Worm (Caenorhabditis elegans) whole organism, young adult: ENCODE data around the gene srx-46.

Source experiments
- B0019.2 ChIP-seq: fragments of 200-800 bp; sonication (Bioruptor generic); conservative IDR thresholded peaks from 2 replicates; pipeline ENCODE4 v1.3.6; 2022; ENCODE audit warnings: missing genetic modification reagents, missing genetic modification characterization, missing compliant biosample characterization
- B0035.1 ChIP-seq: sonication (generic microtip); optimal IDR thresholded peaks from 2 replicates; lab custom pipeline; 2016; ENCODE audit warnings: missing genetic modification characterization, mild to moderate bottlenecking, missing compliant biosample characterization, missing genotype, missing genetic modification reagents
- B0336.3 ChIP-seq: fragments of 200-800 bp; sonication (Bioruptor generic); IDR thresholded peaks from 2 replicates; pipeline ENCODE4 v1.3.6; 2022; ENCODE audit warnings: missing genetic modification characterization, missing compliant biosample characterization
- F22D6.2 ChIP-seq: sonication (generic microtip); optimal IDR thresholded peaks from 2 replicates; lab custom pipeline; 2016; ENCODE audit warnings: mild to moderate bottlenecking, missing genetic modification characterization, missing compliant biosample characterization
- F23B12.7 ChIP-seq: sonication (generic microtip); optimal IDR thresholded peaks from 2 replicates; lab custom pipeline; 2017; ENCODE audit warnings: missing genetic modification characterization, mild to moderate bottlenecking, missing compliant biosample characterization, antibody characterized with exemption, moderate library complexity; ENCODE audit not compliant: insufficient read depth
- F49E8.2 ChIP-seq: sonication (generic microtip); optimal IDR thresholded peaks from 3 replicates; lab custom pipeline; 2017; ENCODE audit warnings: missing genetic modification characterization, mild to moderate bottlenecking, missing compliant biosample characterization, antibody characterized with exemption, moderate library complexity; ENCODE audit not compliant: insufficient read depth
- F52B5.7 ChIP-seq: sonication (generic microtip); optimal IDR thresholded peaks from 2 replicates; lab custom pipeline; 2016; ENCODE audit warnings: mild to moderate bottlenecking, missing genetic modification characterization, missing compliant biosample characterization
- F57A8.1 ChIP-seq: fragments of 200-800 bp; sonication (Bioruptor generic); optimal IDR thresholded peaks from 2 replicates; lab custom pipeline; 2018; ENCODE audit warnings: mild to moderate bottlenecking, missing genetic modification characterization, moderate library complexity, missing compliant biosample characterization
- F57C9.4 ChIP-seq: sonication (generic microtip); optimal IDR thresholded peaks from 2 replicates; lab custom pipeline; 2017; ENCODE audit warnings: mild to moderate bottlenecking, missing genetic modification characterization, missing compliant biosample characterization
- K11D2.4 ChIP-seq: fragments of 200-800 bp; sonication (Bioruptor generic); IDR thresholded peaks from 2 replicates; pipeline ENCODE4 v1.3.6; 2022; ENCODE audit warnings: missing genetic modification reagents, missing genetic modification characterization, missing compliant biosample characterization
- K12H6.12 ChIP-seq: fragments of 200-800 bp; sonication (Bioruptor generic); optimal IDR thresholded peaks from 2 replicates; lab custom pipeline; 2018; ENCODE audit warnings: mild to moderate bottlenecking, missing genetic modification characterization, missing compliant biosample characterization
- T26A5.8 ChIP-seq: sonication (generic microtip); optimal IDR thresholded peaks from 2 replicates; lab custom pipeline; 2016; ENCODE audit warnings: missing genetic modification characterization, missing compliant biosample characterization
- Y53G8AR.9 ChIP-seq: fragments of 200-800 bp; sonication (Bioruptor generic); conservative IDR thresholded peaks from 2 replicates; pipeline ENCODE4 v1.3.6; 2022; ENCODE audit warnings: missing genetic modification reagents, missing genetic modification characterization, missing compliant biosample characterization
- Y67H2A.10 ChIP-seq: fragments of 200-800 bp; sonication (Bioruptor generic); conservative IDR thresholded peaks from 2 replicates; pipeline ENCODE4 v1.3.6; 2022; ENCODE audit warnings: missing genetic modification reagents, missing genetic modification characterization, missing compliant biosample characterization
- Y79H2A.3 ChIP-seq: fragments of 200-800 bp; sonication (Bioruptor generic); conservative IDR thresholded peaks from 2 replicates; pipeline ENCODE4 v1.3.6; 2022; ENCODE audit warnings: missing genetic modification reagents, missing genetic modification characterization, missing compliant biosample characterization
- Y95B8A.8 ChIP-seq: fragments of 200-800 bp; sonication (Bioruptor generic); IDR thresholded peaks from 2 replicates; pipeline ENCODE4 v1.3.6; 2022; ENCODE audit warnings: missing genetic modification reagents, missing genetic modification characterization, missing compliant biosample characterization
- ZK185.1 ChIP-seq: sonication (generic microtip); optimal IDR thresholded peaks from 2 replicates; lab custom pipeline; 2016; ENCODE audit warnings: mild to moderate bottlenecking, missing genetic modification characterization, missing compliant biosample characterization; ENCODE audit not compliant: poor library complexity, severe bottlenecking
- akir-1 ChIP-seq: fragments of 200-800 bp; sonication (Bioruptor generic); optimal IDR thresholded peaks from 2 replicates; lab custom pipeline; 2018; ENCODE audit warnings: mild to moderate bottlenecking, missing genetic modification characterization, moderate library complexity, missing compliant biosample characterization
- ama-1 ChIP-seq, 3 experiments: fragments of 150-350 bp in 1 of 3; sonication (generic microtip) in 2 of 3; optimal IDR thresholded peaks; 2 replicates each; lab custom pipeline; 2014 to 2018; ENCODE audit warnings: missing biosample characterization in 2 of 3, missing genetic modification characterization in 2 of 3, missing genetic modification reagents in 2 of 3
- aptf-2 ChIP-seq: fragments of 200-800 bp; sonication (Bioruptor generic); conservative IDR thresholded peaks from 2 replicates; pipeline ENCODE4 v1.3.6; 2022; ENCODE audit warnings: missing genetic modification reagents, missing genetic modification characterization, missing compliant biosample characterization
- cebp-1 ChIP-seq, 2 experiments: fragments of 200-800 bp in 1 of 2; sonication (Bioruptor generic) in 1 of 2; sonication (generic microtip) in 1 of 2; IDR thresholded peaks in 1 of 2; optimal IDR thresholded peaks in 1 of 2; 2 replicates each; pipeline versions ENCODE4 v1.3.6 to Lab custom; 2017 to 2022; ENCODE audit warnings: missing compliant biosample characterization in 2 of 2, missing genetic modification characterization in 2 of 2, mild to moderate bottlenecking in 1 of 2, missing genetic modification reagents in 1 of 2, moderate library complexity in 1 of 2
- cebp-2 ChIP-seq: fragments of 200-800 bp; sonication (Bioruptor generic); IDR thresholded peaks from 2 replicates; pipeline ENCODE4 v1.3.6; 2022; ENCODE audit warnings: missing genetic modification characterization, missing compliant biosample characterization
- ceh-58 ChIP-seq: fragments of 200-800 bp; sonication (Bioruptor generic); IDR thresholded peaks from 2 replicates; pipeline ENCODE4 v1.3.6; 2022; ENCODE audit warnings: missing genetic modification characterization, missing compliant biosample characterization
- ceh-91 ChIP-seq: fragments of 200-800 bp; sonication (Bioruptor generic); IDR thresholded peaks from 2 replicates; pipeline ENCODE4 v1.3.6; 2022; ENCODE audit warnings: missing genetic modification reagents, missing genetic modification characterization, missing compliant biosample characterization
- chd-7 ChIP-seq: sonication (generic microtip); optimal IDR thresholded peaks from 2 replicates; lab custom pipeline; 2016; ENCODE audit warnings: mild to moderate bottlenecking, missing genetic modification characterization, moderate library complexity, missing compliant biosample characterization
- dpff-1 ChIP-seq: sonication (generic microtip); optimal IDR thresholded peaks from 2 replicates; lab custom pipeline; 2017; ENCODE audit warnings: mild to moderate bottlenecking, missing genetic modification characterization, missing compliant biosample characterization
- dpl-1 ChIP-seq: fragments of 150-350 bp; optimal IDR thresholded peaks from 2 replicates; lab custom pipeline; 2014; ENCODE audit warnings: missing biosample characterization, missing genetic modification reagents, missing genetic modification characterization
- hlh-12 ChIP-seq: sonication (generic microtip); optimal IDR thresholded peaks from 2 replicates; lab custom pipeline; 2016; ENCODE audit warnings: missing genetic modification characterization, missing compliant biosample characterization
- hmg-1.2 ChIP-seq: fragments of 200-800 bp; sonication (Bioruptor generic); IDR thresholded peaks from 2 replicates; pipeline ENCODE4 v1.3.6; 2022; ENCODE audit warnings: missing genetic modification reagents, missing genetic modification characterization, missing compliant biosample characterization
- hmg-20 ChIP-seq: fragments of 200-800 bp; sonication (Bioruptor generic); IDR thresholded peaks from 2 replicates; pipeline ENCODE4 v1.3.6; 2022; ENCODE audit warnings: missing genetic modification reagents, missing genetic modification characterization, missing compliant biosample characterization
- hrde-1 ChIP-seq: sonication (generic microtip); optimal IDR thresholded peaks from 2 replicates; lab custom pipeline; 2016; ENCODE audit warnings: missing genetic modification characterization, mild to moderate bottlenecking, missing compliant biosample characterization, moderate library complexity, missing genotype, missing genetic modification reagents, borderline replicate concordance
- lsl-1 ChIP-seq: fragments of 200-800 bp; sonication (Bioruptor generic); optimal IDR thresholded peaks from 2 replicates; lab custom pipeline; 2018; ENCODE audit warnings: mild to moderate bottlenecking, missing genetic modification characterization, moderate library complexity, missing compliant biosample characterization
- madf-10 ChIP-seq: sonication (generic microtip); optimal IDR thresholded peaks from 2 replicates; lab custom pipeline; 2016; ENCODE audit warnings: mild to moderate bottlenecking, missing genetic modification characterization, missing compliant biosample characterization
- mel-28 ChIP-seq: sonication (generic microtip); optimal IDR thresholded peaks from 2 replicates; lab custom pipeline; 2016; ENCODE audit warnings: borderline replicate concordance, mild to moderate bottlenecking, missing genetic modification characterization, missing compliant biosample characterization
- mxl-1 ChIP-seq: sonication (generic microtip); optimal IDR thresholded peaks from 2 replicates; lab custom pipeline; 2016; ENCODE audit warnings: missing genetic modification characterization, missing compliant biosample characterization
- nfya-1 ChIP-seq: sonication (generic microtip); optimal IDR thresholded peaks from 2 replicates; lab custom pipeline; 2017; ENCODE audit warnings: antibody characterized with exemption, missing compliant biosample characterization, missing genetic modification characterization, borderline replicate concordance; ENCODE audit not compliant: insufficient read depth
- nhr-120 ChIP-seq: fragments of 200-800 bp; sonication (Bioruptor generic); IDR thresholded peaks from 2 replicates; pipeline ENCODE4 v1.3.6; 2022; ENCODE audit warnings: missing genetic modification characterization, missing compliant biosample characterization
- nhr-179 ChIP-seq: sonication (generic microtip); optimal IDR thresholded peaks from 2 replicates; lab custom pipeline; 2016; ENCODE audit warnings: mild to moderate bottlenecking, missing genetic modification characterization, missing compliant biosample characterization
- nhr-27 ChIP-seq: fragments of 200-800 bp; sonication (Bioruptor generic); optimal IDR thresholded peaks from 2 replicates; lab custom pipeline; 2018; ENCODE audit warnings: mild to moderate bottlenecking, missing genetic modification characterization, moderate library complexity, missing compliant biosample characterization
- nhr-80 ChIP-seq: sonication (generic microtip); optimal IDR thresholded peaks from 2 replicates; lab custom pipeline; 2016; ENCODE audit warnings: missing genetic modification characterization, missing compliant biosample characterization
- pbrm-1 ChIP-seq: fragments of 200-800 bp; sonication (Bioruptor generic); IDR thresholded peaks from 2 replicates; pipeline ENCODE4 v1.3.6; 2022; ENCODE audit warnings: missing genetic modification reagents, missing genetic modification characterization, missing compliant biosample characterization
- snpc-1.3 ChIP-seq: sonication (generic microtip); optimal IDR thresholded peaks from 2 replicates; lab custom pipeline; 2017; ENCODE audit warnings: missing genetic modification characterization, mild to moderate bottlenecking, missing compliant biosample characterization, antibody characterized with exemption, moderate library complexity, missing genotype, missing genetic modification reagents; ENCODE audit not compliant: insufficient read depth
- somi-1 ChIP-seq: fragments of 200-800 bp; sonication (Bioruptor generic); optimal IDR thresholded peaks from 2 replicates; lab custom pipeline; 2018; ENCODE audit warnings: mild to moderate bottlenecking, missing genetic modification characterization, missing compliant biosample characterization
- unc-62 ChIP-seq: fragments of 150-350 bp; optimal IDR thresholded peaks from 2 replicates; lab custom pipeline; 2014; ENCODE audit warnings: missing biosample characterization, missing genetic modification reagents, missing genetic modification characterization
- ztf-25 ChIP-seq: fragments of 200-800 bp; sonication (Bioruptor generic); IDR thresholded peaks from 2 replicates; pipeline ENCODE4 v1.3.6; 2022; ENCODE audit warnings: missing genetic modification reagents, missing genetic modification characterization, missing compliant biosample characterization
- ztf-26 ChIP-seq: sonication (generic microtip); optimal IDR thresholded peaks from 2 replicates; lab custom pipeline; 2017; ENCODE audit warnings: missing genetic modification characterization, missing compliant biosample characterization
- ztf-28 ChIP-seq: fragments of 200-800 bp; sonication (Bioruptor generic); IDR thresholded peaks from 2 replicates; pipeline ENCODE4 v1.3.6; 2022; ENCODE audit warnings: missing genetic modification reagents, missing genetic modification characterization, missing compliant biosample characterization

srx-46 gene

DNA sequence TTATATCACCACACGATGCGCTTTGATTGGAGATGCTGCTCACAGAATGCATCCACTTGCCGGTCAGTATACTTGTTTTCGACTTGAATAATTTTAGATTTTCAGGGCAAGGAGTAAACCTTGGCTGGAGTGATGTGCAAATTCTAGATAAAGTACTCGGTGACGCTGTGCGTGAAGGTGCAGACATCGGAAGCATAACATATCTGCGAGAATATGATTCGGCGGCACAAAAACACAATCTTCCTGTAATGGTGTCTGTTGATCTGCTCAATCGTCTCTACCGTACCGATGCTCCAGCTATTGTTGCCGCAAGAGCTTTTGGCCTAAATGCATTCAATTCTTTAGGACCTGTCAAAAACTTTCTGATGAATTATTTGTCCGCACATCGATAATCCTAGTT, 14.6 kb upstream of the srx-46 start (continued):
- peak; percentile 41 for TF ChIP-seq ztf-26 (tag; lab: Kevin White, UChicago)
- 0 out of 2 replicates have a peak, but pooled peaks have one; percentile 61 for TF ChIP-seq ztf-28 (GFP tag; lab: Robert Waterston, UW)
- TF ChIP-seq ceh-58 = 0 out of 2 replicates have a peak, but pooled peaks have one; percentile 1
- TF ChIP-seq dpff-1 (tag; lab: Kevin White, UChicago) = no peak
- TF ChIP-seq nhr-80 (tag; lab: Kevin White, UChicago) = no peak
- TF ChIP-seq Y53G8AR.9 = peak; percentile 58; the same call in 1 of the 2 replicates
- no peak for TF ChIP-seq akir-1 (GFP tag; lab: Kevin White, UChicago)
- peak; percentile 80; the same call in 1 of the 2 replicates for TF ChIP-seq Y79H2A.3 (GFP tag; lab: Robert Waterston, UW)
- peak; percentile 75 for TF ChIP-seq ZK185.1 (tag; lab: Kevin White, UChicago)
- TF ChIP-seq T26A5.8 (tag; lab: Kevin White, UChicago) = no peak
- TF ChIP-seq B0019.2 = no peak
- TF ChIP-seq chd-7 (tag; lab: Kevin White, UChicago) = peak; percentile 49
- no peak for TF ChIP-seq hmg-20
- no peak for TF ChIP-seq hlh-12
- TF ChIP-seq F49E8.2 = no peak
- TF ChIP-seq dpl-1 = no peak
- TF ChIP-seq F22D6.2 = no peak
- TF ChIP-seq nhr-120 (GFP tag; lab: Robert Waterston, UW) = no peak
- TF ChIP-seq K12H6.12 = no peak
- TF ChIP-seq mel-28 (tag; lab: Kevin White, UChicago) = no peak
- no peak for TF ChIP-seq aptf-2 (GFP tag; lab: Robert Waterston, UW)
- 0 out of 2 replicates have a peak, but pooled peaks have one; percentile 15 for TF ChIP-seq hmg-1.2 (GFP tag; lab: Robert Waterston, UW)
- TF ChIP-seq hrde-1 (tag; lab: Kevin White, UChicago) = peak; percentile 52
- no peak for TF ChIP-seq mxl-1 (tag; lab: Kevin White, UChicago)
- no peak for TF ChIP-seq nfya-1
- no peak for TF ChIP-seq pbrm-1 (GFP tag; lab: Robert Waterston, UW)
- TF ChIP-seq K11D2.4 (GFP tag; lab: Robert Waterston, UW) = no peak
- TF ChIP-seq nhr-179 (tag; lab: Kevin White, UChicago) = no peak
- 0 out of 2 replicates have a peak, but pooled peaks have one; percentile 40 for TF ChIP-seq cebp-2 (GFP tag; lab: Robert Waterston, UW)
- no peak for TF ChIP-seq F23B12.7
- TF ChIP-seq ama-1 (optimal IDR thresholded peaks at IDR 0.05; lab: Kevin White, UChicago) = peak; percentile 96
- TF ChIP-seq ama-1 (GFP tag; optimal IDR thresholded peaks at IDR 0.05; lab: Kevin White, UChicago) = no peak
- TF ChIP-seq Y67H2A.10 (GFP tag; lab: Robert Waterston, UW) = no peak
- TF ChIP-seq snpc-1.3 (tag; lab: Kevin White, UChicago) = no peak
- no peak for TF ChIP-seq F57C9.4 (tag; lab: Kevin White, UChicago)
- TF ChIP-seq ztf-25 (GFP tag; lab: Robert Waterston, UW) = no peak
- TF ChIP-seq unc-62 (GFP tag; lab: Kevin White, UChicago) = no peak
- TF ChIP-seq somi-1 = no peak
- no peak for TF ChIP-seq B0035.1 (tag; lab: Kevin White, UChicago)
- TF ChIP-seq nhr-27 (tag; lab: Kevin White, UChicago) = no peak
- 0 out of 2 replicates have a peak, but pooled peaks have one; percentile 22 for TF ChIP-seq cebp-1 (GFP tag; IDR thresholded peaks at IDR 0.05; lab: Robert Waterston, UW)
- peak; percentile 58 for TF ChIP-seq cebp-1 (tag; optimal IDR thresholded peaks at IDR 0.05; lab: Kevin White, UChicago)
- TF ChIP-seq Y95B8A.8 = no peak
- TF ChIP-seq F52B5.7 (tag; lab: Kevin White, UChicago) = peak; percentile 15
- peak; percentile 58 for TF ChIP-seq madf-10
- 0 out of 2 replicates have a peak, but pooled peaks have one; percentile 41 for TF ChIP-seq B0336.3 (GFP tag; lab: Robert Waterston, UW)
- TF ChIP-seq F57A8.1 (GFP tag; lab: Kevin White, UChicago) = no peak
- no peak for TF ChIP-seq lsl-1
- no peak for TF ChIP-seq ceh-91
